Worm (Caenorhabditis elegans): ENCODE data around the gene vha-5.

vha-5 gene

ce11 chrIV:8317800-8318199 lies 14.0 kb downstream of the vha-5 start:
- no peak for TF ChIP-seq lsy-2 (tag; optimal IDR thresholded peaks at IDR 0.05)
- peak; percentile 59; the same call in 1 of the 2 replicates for TF ChIP-seq php-3 (GFP tag; IDR thresholded peaks at IDR 0.05)

DNA sequence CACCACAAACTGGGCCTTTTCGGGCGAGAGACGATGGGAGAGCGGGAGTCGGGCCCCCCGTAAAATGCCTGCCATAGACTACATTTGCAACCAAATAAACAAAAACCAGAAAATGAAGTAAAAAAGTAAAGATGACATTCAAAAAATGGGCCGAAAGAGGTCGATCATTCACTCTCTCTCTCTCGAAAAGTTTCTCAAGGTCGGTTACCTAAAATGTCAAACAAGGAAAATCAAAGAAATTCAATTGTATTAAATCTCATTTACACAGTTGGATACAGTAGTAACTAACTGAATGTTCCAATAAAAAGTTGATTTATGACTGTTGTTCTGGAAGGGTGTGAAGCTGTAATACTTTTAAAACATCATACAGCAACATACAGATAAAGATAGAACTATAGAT lies 15.0 kb downstream of the vha-5 start:
- TF ChIP-seq daf-8 (GFP tag; IDR thresholded peaks at IDR 0.05) = no peak
- no peak for TF ChIP-seq fkh-10 (GFP tag; optimal IDR thresholded peaks at IDR 0.05)
- TF ChIP-seq nhr-6 (tag; optimal IDR thresholded peaks at IDR 0.05) = no peak
- TF ChIP-seq pha-4 (GFP tag; IDR thresholded peaks at IDR 0.05) = no peak
- TF ChIP-seq pha-4 (tag; optimal IDR thresholded peaks at IDR 0.05) = no peak
- TF ChIP-seq ces-1 (GFP tag; optimal IDR thresholded peaks at IDR 0.05) = no peak
- no peak for TF ChIP-seq nhr-11 (tag; optimal IDR thresholded peaks at IDR 0.05)
- TF ChIP-seq madf-9 (GFP tag; conservative IDR thresholded peaks at IDR 0.05) = no peak
- TF ChIP-seq dmd-9 (GFP tag; IDR thresholded peaks at IDR 0.05) = no peak
- no peak for TF ChIP-seq mdt-29 (GFP tag; IDR thresholded peaks at IDR 0.05)
- no peak for TF ChIP-seq F26F4.8 (GFP tag; conservative IDR thresholded peaks at IDR 0.05)
- TF ChIP-seq ama-1 (optimal IDR thresholded peaks at IDR 0.05) = no peak
- no peak for TF ChIP-seq daf-12 (tag; optimal IDR thresholded peaks at IDR 0.05)
- no peak for TF ChIP-seq nhr-237 (tag; optimal IDR thresholded peaks at IDR 0.05)
- TF ChIP-seq ctbp-1 (GFP tag; IDR thresholded peaks at IDR 0.05) = no peak
- TF ChIP-seq F44E2.7 (GFP tag; IDR thresholded peaks at IDR 0.05) = no peak
- no peak for TF ChIP-seq nhr-48 (tag; optimal IDR thresholded peaks at IDR 0.05)
- TF ChIP-seq daf-19 (GFP tag; conservative IDR thresholded peaks at IDR 0.05) = no peak
- TF ChIP-seq attf-4 (tag; optimal IDR thresholded peaks at IDR 0.05) = no peak

- no peak for TF ChIP-seq mxl-2 (GFP tag; conservative IDR thresholded peaks at IDR 0.05)
- TF ChIP-seq daf-8 (GFP tag; IDR thresholded peaks at IDR 0.05) = no peak
- no peak for TF ChIP-seq spr-1 (tag; optimal IDR thresholded peaks at IDR 0.05)
- TF ChIP-seq ctbp-1 (GFP tag; IDR thresholded peaks at IDR 0.05) = no peak
- no peak for TF ChIP-seq jun-1 (tag; optimal IDR thresholded peaks at IDR 0.05)
- TF ChIP-seq ceh-44 (GFP tag; IDR thresholded peaks at IDR 0.05) = no peak
- no peak for TF ChIP-seq spr-3 (GFP tag; optimal IDR thresholded peaks at IDR 0.05)
- TF ChIP-seq lim-7 (GFP tag; IDR thresholded peaks at IDR 0.05) = no peak
- TF ChIP-seq nhr-10 (tag; optimal IDR thresholded peaks at IDR 0.05) = no peak
- TF ChIP-seq ceh-82 (tag; optimal IDR thresholded peaks at IDR 0.05) = no peak
- no peak for TF ChIP-seq dmd-6 (GFP tag; IDR thresholded peaks at IDR 0.05)
- TF ChIP-seq nhr-111 (GFP tag; optimal IDR thresholded peaks at IDR 0.05) = no peak
- TF ChIP-seq pqm-1 (tag; optimal IDR thresholded peaks at IDR 0.05) = no peak
- TF ChIP-seq aly-2 (tag; optimal IDR thresholded peaks at IDR 0.05) = no peak
- TF ChIP-seq lin-38 (GFP tag; IDR thresholded peaks at IDR 0.05) = no peak
- no peak for TF ChIP-seq duxl-1 (tag; optimal IDR thresholded peaks at IDR 0.05; ENCODE audit: poor library complexity)
- no peak for TF ChIP-seq madf-5 (GFP tag; IDR thresholded peaks at IDR 0.05)
Observed at ce11 chrIV:8325667-8326066, 21.9 kb downstream of the vha-5 start, which contains the start of gene F35H10.3. F35H10.3 (plus strand) TSS chrIV:8325967.

- TF ChIP-seq daf-8 (GFP tag; IDR thresholded peaks at IDR 0.05) = no peak
- no peak for TF ChIP-seq set-16 (GFP tag; IDR thresholded peaks at IDR 0.05)
- no peak for TF ChIP-seq zip-11 (GFP tag; IDR thresholded peaks at IDR 0.05)
- TF ChIP-seq ceh-44 (GFP tag; IDR thresholded peaks at IDR 0.05) = no peak
- TF ChIP-seq lsy-2 (tag; optimal IDR thresholded peaks at IDR 0.05) = no peak
- TF ChIP-seq ceh-32 (tag; optimal IDR thresholded peaks at IDR 0.05; ENCODE audit: poor library complexity) = no peak
- TF ChIP-seq madf-5 (GFP tag; IDR thresholded peaks at IDR 0.05) = no peak
- no peak for TF ChIP-seq nhr-42 (GFP tag; IDR thresholded peaks at IDR 0.05)
- TF ChIP-seq ces-1 (GFP tag; optimal IDR thresholded peaks at IDR 0.05) = no peak
- TF ChIP-seq F49E8.2 (tag; optimal IDR thresholded peaks at IDR 0.05; ENCODE audit: borderline replicate concordance) = no peak
- TF ChIP-seq madf-9 (GFP tag; conservative IDR thresholded peaks at IDR 0.05) = no peak
- no peak for TF ChIP-seq F37D6.2 (tag; optimal IDR thresholded peaks at IDR 0.05)
- TF ChIP-seq tag-97 (GFP tag; IDR thresholded peaks at IDR 0.05) = no peak
- no peak for TF ChIP-seq unc-39 (tag; optimal IDR thresholded peaks at IDR 0.05)
- TF ChIP-seq R02D3.7 (tag; optimal IDR thresholded peaks at IDR 0.05) = no peak
- TF ChIP-seq snpc-1.2 (GFP tag; IDR thresholded peaks at IDR 0.05) = no peak
- TF ChIP-seq spr-1 (tag; optimal IDR thresholded peaks at IDR 0.05) = no peak
- TF ChIP-seq aly-2 (tag; optimal IDR thresholded peaks at IDR 0.05) = no peak
Observed at ce11 chrIV:8328913-8329312, 25.1 kb downstream of the vha-5 start, which contains the start of gene F35H10.2. F35H10.2 (plus strand) TSS chrIV:8329213.
